Worm (Caenorhabditis elegans): ENCODE measurements around the gene ZC15.5.

- no peak for TF ChIP-seq egrh-3 (GFP tag; IDR thresholded peaks at IDR 0.05)
- no peak for TF ChIP-seq D2030.7 (GFP tag; IDR thresholded peaks at IDR 0.05)
- TF ChIP-seq pha-4 (tag; optimal IDR thresholded peaks at IDR 0.05): no peak
- no peak for TF ChIP-seq unc-62 (GFP tag; optimal IDR thresholded peaks at IDR 0.05)
- TF ChIP-seq ama-1 (optimal IDR thresholded peaks at IDR 0.05): no peak
- TF ChIP-seq ama-1 (GFP tag; optimal IDR thresholded peaks at IDR 0.05): no peak
- TF ChIP-seq lin-54 (GFP tag; optimal IDR thresholded peaks at IDR 0.05): no peak
- TF ChIP-seq efl-1 (GFP tag; optimal IDR thresholded peaks at IDR 0.05): no peak
- no peak for TF ChIP-seq dpff-1 (tag; optimal IDR thresholded peaks at IDR 0.05)
- no peak for TF ChIP-seq rcor-1 (GFP tag; IDR thresholded peaks at IDR 0.05)
- no peak for TF ChIP-seq tlf-1 (GFP tag; optimal IDR thresholded peaks at IDR 0.05)
- no peak for TF ChIP-seq attf-6 (GFP tag; IDR thresholded peaks at IDR 0.05)
- TF ChIP-seq him-1 (tag; optimal IDR thresholded peaks at IDR 0.05): no peak
Measured at ce11 chrV:20279811-20280317, 17.9 kb upstream of the ZC15.5 start, which contains the start of gene pqn-94.

Measured in whole organism, young adult.